Worm (Caenorhabditis elegans): ENCODE measurements around the gene F14B8.4.

- TF ChIP-seq ceh-19 (GFP tag; optimal IDR thresholded peaks at IDR 0.05) (no peak), nhr-11 (tag; optimal IDR thresholded peaks at IDR 0.05) (no peak), sdc-2 (tag; optimal IDR thresholded peaks at IDR 0.05) (no peak), ahr-1 (tag; optimal IDR thresholded peaks at IDR 0.05) (no peak), ama-1 (optimal IDR thresholded peaks at IDR 0.05) (no peak), pha-2 (tag; optimal IDR thresholded peaks at IDR 0.05) (no peak), dmd-4 (tag; optimal IDR thresholded peaks at IDR 0.05; ENCODE audit: borderline replicate concordance) (no peak), eyg-1 (tag; optimal IDR thresholded peaks at IDR 0.05) (no peak), pat-9 (tag; optimal IDR thresholded peaks at IDR 0.05) (no peak), fkh-10 (GFP tag; optimal IDR thresholded peaks at IDR 0.05) (no peak)
Observed at ce11 chrX:6904064-6904771, 4.5 kb upstream of the F14B8.4 start, which contains the start of gene sid-5.
